Worm (Caenorhabditis elegans) whole organism, mixed stage, embryonic: ENCODE measurements around the gene F54G2.1.

Experiments
- bed-3 ChIP-seq: fragments of 200-800 bp; sonication (Bioruptor generic); optimal IDR thresholded peaks from 3 replicates; lab custom pipeline; 2018; ENCODE audit warnings: mild to moderate bottlenecking, missing genetic modification characterization, moderate library complexity, missing compliant biosample characterization
- blmp-1 ChIP-seq: fragments of 150-350 bp; optimal IDR thresholded peaks from 2 replicates; lab custom pipeline; 2014; ENCODE audit warnings: missing biosample characterization, missing genetic modification characterization
- ceh-39 ChIP-seq: fragments of 150-350 bp; optimal IDR thresholded peaks from 2 replicates; lab custom pipeline; 2014; ENCODE audit warnings: missing biosample characterization, missing genetic modification characterization
- ceh-43 ChIP-seq: fragments of 200-800 bp; sonication (Bioruptor generic); optimal IDR thresholded peaks from 2 replicates; lab custom pipeline; 2018; ENCODE audit warnings: mild to moderate bottlenecking, missing genetic modification characterization, moderate library complexity, missing compliant biosample characterization
- ceh-83 ChIP-seq: fragments of 200-800 bp; sonication (Bioruptor generic); optimal IDR thresholded peaks from 2 replicates; lab custom pipeline; 2018; ENCODE audit warnings: mild to moderate bottlenecking, missing genetic modification characterization, missing compliant biosample characterization
- ces-1 ChIP-seq: fragments of 150-350 bp; optimal IDR thresholded peaks from 2 replicates; lab custom pipeline; 2014; ENCODE audit warnings: missing biosample characterization, missing genetic modification reagents, missing genetic modification characterization
- cnd-1 ChIP-seq: fragments of 200-800 bp; sonication (Bioruptor generic); optimal IDR thresholded peaks from 2 replicates; lab custom pipeline; 2018; ENCODE audit warnings: mild to moderate bottlenecking, missing genetic modification characterization, missing compliant biosample characterization
- drap-1 ChIP-seq: fragments of 200-800 bp; sonication (Bioruptor generic); optimal IDR thresholded peaks from 3 replicates; lab custom pipeline; 2018; ENCODE audit warnings: mild to moderate bottlenecking, missing genetic modification characterization, missing compliant biosample characterization
- elt-1 ChIP-seq: sonication (generic microtip); optimal IDR thresholded peaks from 2 replicates; lab custom pipeline; 2017; ENCODE audit warnings: missing genetic modification characterization, mild to moderate bottlenecking, missing compliant biosample characterization, antibody characterized with exemption, moderate library complexity, borderline replicate concordance; ENCODE audit not compliant: insufficient read depth
- elt-3 ChIP-seq: fragments of 150-350 bp; optimal IDR thresholded peaks from 2 replicates; lab custom pipeline; 2014; ENCODE audit warnings: missing biosample characterization, missing genetic modification characterization
- ham-2 ChIP-seq: fragments of 200-800 bp; sonication (Bioruptor generic); optimal IDR thresholded peaks from 2 replicates; lab custom pipeline; 2018; ENCODE audit warnings: mild to moderate bottlenecking, missing genetic modification characterization, missing compliant biosample characterization
- lin-13 ChIP-seq: fragments of 150-350 bp; optimal IDR thresholded peaks from 2 replicates; lab custom pipeline; 2014; ENCODE audit warnings: missing biosample characterization, missing genetic modification characterization
- lin-32 ChIP-seq: fragments of 200-800 bp; sonication (Bioruptor generic); optimal IDR thresholded peaks from 2 replicates; lab custom pipeline; 2018; ENCODE audit warnings: mild to moderate bottlenecking, missing genetic modification characterization, missing compliant biosample characterization
- mab-5 ChIP-seq: fragments of 150-350 bp; optimal IDR thresholded peaks from 2 replicates; lab custom pipeline; 2014; ENCODE audit warnings: missing biosample characterization, missing genetic modification characterization
- mep-1 ChIP-seq: fragments of 150-350 bp; optimal IDR thresholded peaks from 2 replicates; lab custom pipeline; 2017; ENCODE audit warnings: missing biosample characterization, missing genetic modification reagents, missing genetic modification characterization, inconsistent platforms
- mls-2 ChIP-seq: sonication (generic microtip); optimal IDR thresholded peaks from 2 replicates; lab custom pipeline; 2016; ENCODE audit warnings: mild to moderate bottlenecking, missing genetic modification characterization, moderate library complexity, missing compliant biosample characterization
- nhr-12 ChIP-seq: fragments of 150-350 bp; optimal IDR thresholded peaks from 2 replicates; lab custom pipeline; 2014; ENCODE audit warnings: missing biosample characterization, missing genetic modification characterization
- nhr-2 ChIP-seq: fragments of 150-350 bp; optimal IDR thresholded peaks from 2 replicates; lab custom pipeline; 2014; ENCODE audit warnings: missing biosample characterization, missing genetic modification characterization
- nhr-28 ChIP-seq: fragments of 150-350 bp; optimal IDR thresholded peaks from 2 replicates; lab custom pipeline; 2014; ENCODE audit warnings: missing biosample characterization, missing genetic modification characterization
- nhr-76 ChIP-seq: sonication (generic microtip); optimal IDR thresholded peaks from 2 replicates; lab custom pipeline; 2017; ENCODE audit warnings: missing biosample characterization, missing genetic modification characterization
- sem-2 ChIP-seq: fragments of 200-800 bp; sonication (Bioruptor generic); optimal IDR thresholded peaks from 2 replicates; lab custom pipeline; 2018; ENCODE audit warnings: mild to moderate bottlenecking, missing genetic modification characterization, missing compliant biosample characterization
- snpc-4 ChIP-seq: fragments of 150-350 bp; optimal IDR thresholded peaks from 2 replicates; lab custom pipeline; 2014; ENCODE audit warnings: missing biosample characterization, missing genetic modification characterization
- sptf-1 ChIP-seq: sonication (generic microtip); optimal IDR thresholded peaks from 2 replicates; lab custom pipeline; 2017; ENCODE audit warnings: mild to moderate bottlenecking, missing genetic modification characterization, moderate library complexity, missing compliant biosample characterization
- tbx-8 ChIP-seq: fragments of 200-800 bp; sonication (Bioruptor generic); optimal IDR thresholded peaks from 2 replicates; lab custom pipeline; 2018; ENCODE audit warnings: mild to moderate bottlenecking, missing genetic modification characterization, moderate library complexity, missing compliant biosample characterization
- unc-120 ChIP-seq: sonication (generic microtip); optimal IDR thresholded peaks from 2 replicates; lab custom pipeline; 2017; ENCODE audit warnings: missing genetic modification characterization, missing compliant biosample characterization; ENCODE audit not compliant: poor library complexity, severe bottlenecking
- unc-39 ChIP-seq: fragments of 150-350 bp; optimal IDR thresholded peaks from 2 replicates; lab custom pipeline; 2014; ENCODE audit warnings: missing biosample characterization, missing genetic modification characterization
- unc-62 ChIP-seq: fragments of 150-350 bp; optimal IDR thresholded peaks from 2 replicates; lab custom pipeline; 2014; ENCODE audit warnings: missing biosample characterization, missing genetic modification reagents, missing genetic modification characterization
- zip-8 ChIP-seq: fragments of 150-350 bp; optimal IDR thresholded peaks from 2 replicates; lab custom pipeline; 2014; ENCODE audit warnings: missing biosample characterization, missing genetic modification characterization
- ztf-11 ChIP-seq: fragments of 150-350 bp; optimal IDR thresholded peaks from 2 replicates; lab custom pipeline; 2014; ENCODE audit warnings: missing biosample characterization, missing genetic modification characterization

F54G2.1 gene

ce11 chrX:2664273-2664672 lies at the start of gene F54G2.1:
Gene F54G2.1 (minus strand): TSS chrX:2664373.
- no peak for TF ChIP-seq ham-2 (GFP tag; lab: Kevin White, UChicago)

DNA sequence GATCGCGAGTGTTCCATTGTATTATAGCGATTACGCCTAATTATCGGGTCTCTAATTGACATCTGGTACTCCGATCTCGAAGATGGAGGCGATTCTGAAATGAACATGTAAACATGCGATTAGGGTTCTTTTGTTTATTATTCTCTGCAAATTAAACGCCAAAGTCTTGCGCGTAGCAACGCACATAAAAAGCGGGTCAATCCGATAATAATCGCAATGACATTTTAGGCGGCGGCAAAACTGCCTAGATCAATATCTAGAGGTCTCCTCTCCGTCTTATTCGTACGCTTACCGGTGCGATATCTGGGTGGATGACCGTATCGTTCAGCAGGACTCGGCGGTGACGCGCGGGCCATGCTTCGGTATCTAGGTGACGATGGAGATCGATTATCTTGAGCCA lies 48.8 kb upstream of the F54G2.1 start:
- TF ChIP-seq cnd-1 (tag; lab: Kevin White, UChicago) (no peak), ceh-43 (peak; percentile 34), nhr-2 (tag; lab: Kevin White, UChicago) (peak; percentile 33), blmp-1 (tag; lab: Kevin White, UChicago) (peak; percentile 15), elt-1 (tag; lab: Kevin White, UChicago) (peak; percentile 95), unc-62 (GFP tag; lab: Kevin White, UChicago) (peak; percentile 52), ham-2 (GFP tag; lab: Kevin White, UChicago) (peak; percentile 91), sptf-1 (tag; lab: Kevin White, UChicago) (peak; percentile 36), unc-120 (tag; lab: Kevin White, UChicago) (no peak)

ce11 chrX:2709183-2709582 lies 45.0 kb upstream of the F54G2.1 start:
- peak; percentile 21 for TF ChIP-seq elt-1 (tag; lab: Kevin White, UChicago)
- TF ChIP-seq nhr-28 (tag; lab: Kevin White, UChicago): no peak
- TF ChIP-seq unc-62 (GFP tag; lab: Kevin White, UChicago): peak; percentile 18
- TF ChIP-seq mab-5: no peak

DNA sequence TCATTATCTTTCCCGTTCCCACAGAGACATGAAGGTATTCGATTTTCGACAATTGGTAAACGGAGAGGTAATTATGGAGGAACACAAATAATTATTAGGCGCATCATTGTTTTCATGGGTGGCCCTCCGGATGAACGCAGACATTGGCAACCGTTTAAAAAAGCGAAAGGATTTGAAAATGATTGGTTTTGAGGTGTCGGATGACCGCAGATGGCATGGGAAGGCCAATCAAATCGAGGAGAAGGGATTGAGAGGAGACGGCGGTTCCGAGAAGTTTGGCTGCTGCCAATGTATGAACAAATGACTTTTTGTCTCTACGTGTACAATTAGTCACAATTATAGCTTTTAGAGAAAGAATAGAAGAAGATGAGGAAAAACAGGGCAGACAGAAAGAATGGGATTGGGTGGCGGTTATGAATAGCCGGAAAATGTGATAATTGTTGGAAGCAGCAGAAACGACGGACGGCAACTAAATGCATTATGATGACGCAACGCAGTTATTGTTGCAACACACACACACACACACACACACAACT lies 43.4 kb upstream of the F54G2.1 start:
- peak; percentile 76 for TF ChIP-seq mls-2
- no peak for TF ChIP-seq sem-2 (GFP tag; lab: Kevin White, UChicago)
- peak; percentile 49 for TF ChIP-seq ces-1 (GFP tag; lab: Kevin White, UChicago)
- TF ChIP-seq ham-2 (GFP tag; lab: Kevin White, UChicago): peak; percentile 67
- peak; percentile 47 for TF ChIP-seq blmp-1 (tag; lab: Kevin White, UChicago)
- no peak for TF ChIP-seq nhr-76
- peak; percentile 89 for TF ChIP-seq zip-8 (tag; lab: Kevin White, UChicago)
- TF ChIP-seq ceh-43: peak; percentile 71
- TF ChIP-seq unc-39: no peak

DNA sequence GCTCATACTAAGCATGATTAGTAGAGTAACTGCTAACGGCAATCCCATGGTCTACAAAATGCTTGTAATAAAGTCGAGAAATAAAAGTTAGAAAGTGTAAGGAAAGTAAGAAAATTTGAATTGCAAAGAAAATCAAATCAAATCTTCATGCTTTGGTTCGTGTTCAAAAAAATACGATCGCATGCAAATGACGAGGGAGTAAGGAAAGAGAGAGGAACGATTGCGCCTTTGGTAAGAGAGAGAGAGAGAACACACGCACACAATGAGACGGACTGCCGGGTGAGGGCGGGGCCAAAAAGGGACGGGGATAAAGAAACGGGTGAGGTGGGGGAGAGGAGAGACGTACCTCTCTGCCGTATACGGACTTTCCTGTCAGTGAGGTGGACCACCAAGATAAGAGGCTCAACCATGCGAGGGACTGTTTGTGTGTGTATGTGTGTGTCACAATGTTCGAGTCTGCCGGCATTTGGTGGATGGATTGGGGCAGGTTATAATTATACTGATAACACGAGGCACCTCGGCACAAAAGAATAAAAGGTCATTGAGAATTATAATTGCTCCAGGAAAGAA lies 41.7 kb upstream of the F54G2.1 start, which contains the start of gene igcm-3:
Gene igcm-3 (minus strand): TSS at position 51 of the 570 bp plus-strand sequence.
- TF ChIP-seq mls-2 (peak; percentile 34), ceh-83 (no peak), ceh-43 (peak; percentile 51), mab-5 (no peak), nhr-2 (tag; lab: Kevin White, UChicago) (peak; percentile 60), ces-1 (GFP tag; lab: Kevin White, UChicago) (no peak), ztf-11 (tag; lab: Kevin White, UChicago) (peak; percentile 5)

DNA sequence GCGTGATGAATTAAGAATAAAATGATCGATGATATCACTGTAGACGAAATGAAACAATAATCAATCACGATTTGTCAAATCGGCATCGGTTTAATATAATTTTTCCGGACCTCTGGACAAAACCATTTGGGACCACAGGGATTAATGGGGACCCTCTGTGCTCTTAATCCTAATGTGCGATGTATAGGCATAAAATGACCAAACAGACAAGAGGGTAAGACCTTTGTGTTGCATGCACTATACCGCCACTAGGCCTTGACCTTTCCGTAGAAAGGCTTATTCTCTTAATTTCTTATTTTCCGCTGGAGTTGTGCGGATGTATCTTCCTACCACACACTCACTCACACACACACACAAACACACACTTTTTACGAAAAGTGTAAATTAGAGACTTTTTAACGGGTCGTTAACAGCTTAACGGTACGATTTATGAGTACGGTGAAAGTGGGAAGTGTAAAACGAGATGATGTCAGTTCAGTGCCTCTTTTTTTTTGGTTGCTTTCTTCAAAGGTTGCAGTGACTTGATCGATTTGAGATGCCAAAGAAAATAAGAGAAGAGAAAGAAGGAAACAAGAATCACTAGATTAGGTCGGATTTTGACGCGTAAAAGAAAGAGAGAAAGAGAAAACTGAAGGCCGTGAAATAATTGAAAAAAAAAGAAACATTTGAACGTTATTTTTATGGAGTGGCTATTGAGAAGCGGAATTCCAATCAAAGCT lies 40.8 kb upstream of the F54G2.1 start:
- TF ChIP-seq snpc-4 (tag; lab: Kevin White, UChicago): no peak
- TF ChIP-seq nhr-2 (tag; lab: Kevin White, UChicago): peak; percentile 67
- TF ChIP-seq mls-2: peak; percentile 1
- TF ChIP-seq elt-3 (tag; lab: Kevin White, UChicago): no peak

DNA sequence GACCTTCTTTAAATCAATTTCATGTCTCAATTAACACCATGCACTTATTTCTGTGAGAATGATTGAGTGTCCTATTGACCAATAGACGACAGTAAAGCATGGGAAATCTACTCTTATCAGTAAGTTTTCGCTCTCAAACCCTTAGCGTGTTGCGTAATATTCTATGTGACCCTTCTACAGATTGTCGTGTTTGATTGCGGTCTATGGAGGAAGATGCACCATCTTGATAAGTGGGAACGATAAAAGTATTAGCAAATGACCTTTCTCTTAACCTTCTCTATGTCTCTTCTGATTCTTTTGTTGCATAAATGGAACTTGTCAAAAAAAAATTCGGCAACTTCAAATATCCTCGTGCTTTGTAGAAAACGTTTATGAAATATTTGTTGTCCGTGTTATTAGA lies 39.7 kb upstream of the F54G2.1 start:
- no peak for TF ChIP-seq unc-120 (tag; lab: Kevin White, UChicago)
- TF ChIP-seq snpc-4 (tag; lab: Kevin White, UChicago): no peak
- TF ChIP-seq zip-8 (tag; lab: Kevin White, UChicago): peak; percentile 66
- TF ChIP-seq tbx-8: no peak
- no peak for TF ChIP-seq cnd-1 (tag; lab: Kevin White, UChicago)
- TF ChIP-seq ceh-43: no peak
- peak; percentile 96 for TF ChIP-seq elt-1 (tag; lab: Kevin White, UChicago)
- TF ChIP-seq nhr-28 (tag; lab: Kevin White, UChicago): no peak
- TF ChIP-seq ztf-11 (tag; lab: Kevin White, UChicago): no peak
- TF ChIP-seq blmp-1 (tag; lab: Kevin White, UChicago): no peak
- peak; percentile 80 for TF ChIP-seq nhr-2 (tag; lab: Kevin White, UChicago)
- TF ChIP-seq lin-32 (GFP tag; lab: Kevin White, UChicago): no peak
- no peak for TF ChIP-seq lin-13 (tag; lab: Kevin White, UChicago)
- TF ChIP-seq ceh-39 (tag; lab: Kevin White, UChicago): no peak
- peak; percentile 31 for TF ChIP-seq ham-2 (GFP tag; lab: Kevin White, UChicago)
- TF ChIP-seq mab-5: no peak
- no peak for TF ChIP-seq bed-3 (GFP tag; lab: Kevin White, UChicago)
- TF ChIP-seq nhr-12 (tag; lab: Kevin White, UChicago): no peak
- TF ChIP-seq unc-39: no peak
- TF ChIP-seq mep-1 (tag; lab: Kevin White, UChicago): no peak
- no peak for TF ChIP-seq drap-1 (GFP tag; lab: Kevin White, UChicago)
